Fruit fly (Drosophila melanogaster) whole organism: ENCODE results near the gene Takl2.

ENCODE experiments used
- CG8478 ChIP-seq: fragments of >200 bp; optimal IDR thresholded peaks from 2 replicates; lab custom pipeline; 2018; ENCODE audit warnings: inconsistent platforms
- Dll ChIP-seq: fragments of >200 bp; optimal IDR thresholded peaks from 2 replicates; lab custom pipeline; 2017
- EcR ChIP-seq, 2 experiments: fragments of >200 bp; optimal IDR thresholded peaks; 2 replicates each; lab custom pipeline; 2017; ENCODE audit warnings: missing biosample characterization in 2 of 2, missing genetic modification characterization in 2 of 2, missing genetic modification reagents in 2 of 2
- pan ChIP-seq: fragments of >200 bp; optimal IDR thresholded peaks from 2 replicates; lab custom pipeline; 2017
- psq ChIP-seq: fragments of >200 bp; optimal IDR thresholded peaks from 2 replicates; lab custom pipeline; 2017
- usp ChIP-seq: fragments of >200 bp; optimal IDR thresholded peaks from 2 replicates; lab custom pipeline; 2017; ENCODE audit warnings: missing biosample characterization, missing genetic modification characterization, mixed read lengths

- TF ChIP-seq pan (lab: Kevin White, UChicago) (no peak), CG8478 (lab: Kevin White, UChicago) (no peak), Dll (lab: Kevin White, UChicago) (no peak), usp (GFP tag; lab: Kevin White, UChicago) (no peak), psq (no peak), EcR (GFP tag; optimal IDR thresholded peaks at IDR 0.05; lab: Kevin White, UChicago) (no peak)
Measured at dm6 chr3R:22776457-22776856, 42.8 kb upstream of the Takl2 start.
